Fruit fly (Drosophila melanogaster) whole organism, prepupa: ENCODE data around the gene CG32564.

Experiments
- Blimp-1 ChIP-seq: fragments of 200-800 bp; sonication (Bioruptor generic); optimal IDR thresholded peaks from 3 replicates; lab custom pipeline; 2017; ENCODE audit warnings: missing biosample characterization, missing genetic modification characterization, mild to moderate bottlenecking, moderate library complexity, missing genetic modification reagents
- CG10631 ChIP-seq: fragments of 200-800 bp; sonication (Bioruptor generic); optimal IDR thresholded peaks from 2 replicates; lab custom pipeline; 2016; ENCODE audit warnings: missing biosample characterization, missing genetic modification characterization
- CG11294 ChIP-seq: fragments of 200-800 bp; sonication (Bioruptor generic); IDR thresholded peaks from 2 replicates; pipeline ENCODE4 v1.3.6; 2022; ENCODE audit warnings: missing biosample characterization, missing genetic modification characterization
- CG15336 ChIP-seq: fragments of 200-800 bp; sonication (Bioruptor generic); IDR thresholded peaks from 2 replicates; pipeline ENCODE4 v1.3.6; 2022; ENCODE audit warnings: missing biosample characterization, missing genetic modification characterization
- CG16779 ChIP-seq: fragments of 200-800 bp; sonication (Bioruptor generic); optimal IDR thresholded peaks from 3 replicates; lab custom pipeline; 2017; ENCODE audit warnings: missing biosample characterization, mild to moderate bottlenecking, missing genetic modification characterization
- CG3032 ChIP-seq: fragments of 200-800 bp; optimal IDR thresholded peaks from 2 replicates; lab custom pipeline; 2019; ENCODE audit warnings: missing biosample characterization, mild to moderate bottlenecking, missing genetic modification characterization, moderate library complexity
- CG32006 ChIP-seq: fragments of 200-800 bp; sonication (Bioruptor generic); optimal IDR thresholded peaks from 3 replicates; lab custom pipeline; 2017; ENCODE audit warnings: missing biosample characterization, mild to moderate bottlenecking, missing genetic modification characterization
- CG34406 ChIP-seq: fragments of 200-800 bp; sonication (Bioruptor generic); optimal IDR thresholded peaks from 3 replicates; lab custom pipeline; 2016; ENCODE audit warnings: missing biosample characterization, missing genetic modification characterization
- CG3919 ChIP-seq: fragments of 200-800 bp; sonication (Bioruptor generic); optimal IDR thresholded peaks from 3 replicates; lab custom pipeline; 2016; ENCODE audit warnings: missing biosample characterization, missing genetic modification characterization
- CG4318 ChIP-seq: fragments of 200-800 bp; sonication (Bioruptor generic); optimal IDR thresholded peaks from 3 replicates; lab custom pipeline; 2017; ENCODE audit warnings: missing biosample characterization, mild to moderate bottlenecking, missing genetic modification characterization
- CG6276 ChIP-seq: fragments of 200-800 bp; sonication (Bioruptor generic); optimal IDR thresholded peaks from 2 replicates; lab custom pipeline; 2017; ENCODE audit warnings: missing biosample characterization, mild to moderate bottlenecking, missing genetic modification characterization
- CG6792 ChIP-seq: fragments of 200-800 bp; sonication (Bioruptor generic); optimal IDR thresholded peaks from 3 replicates; lab custom pipeline; 2016; ENCODE audit warnings: missing biosample characterization, missing genetic modification characterization
- CG6854 ChIP-seq: fragments of 200-800 bp; sonication (Bioruptor generic); optimal IDR thresholded peaks from 2 replicates; lab custom pipeline; 2017; ENCODE audit warnings: missing biosample characterization, mild to moderate bottlenecking, missing genetic modification characterization
- CG7368 ChIP-seq: fragments of 200-800 bp; sonication (Bioruptor generic); optimal IDR thresholded peaks from 3 replicates; lab custom pipeline; 2016; ENCODE audit warnings: missing biosample characterization, missing genetic modification characterization
- CG8119 ChIP-seq: fragments of 200-800 bp; sonication (Bioruptor generic); IDR thresholded peaks from 3 replicates; pipeline ENCODE4 v1.3.6; 2022; ENCODE audit warnings: missing biosample characterization, missing genetic modification characterization
- CG8319 ChIP-seq: fragments of 200-800 bp; sonication (Bioruptor generic); optimal IDR thresholded peaks from 3 replicates; lab custom pipeline; 2016; ENCODE audit warnings: missing biosample characterization, missing genetic modification characterization
- CG8632 ChIP-seq: fragments of 200-800 bp; sonication (Bioruptor generic); optimal IDR thresholded peaks from 3 replicates; lab custom pipeline; 2016; ENCODE audit warnings: missing biosample characterization, missing genetic modification characterization
- CG9139 ChIP-seq: fragments of 200-800 bp; sonication (Bioruptor generic); optimal IDR thresholded peaks from 3 replicates; lab custom pipeline; 2017; ENCODE audit warnings: missing biosample characterization, mild to moderate bottlenecking, missing genetic modification characterization
- Eip78C ChIP-seq: fragments of 200-800 bp; sonication (Bioruptor generic); peaks from one replicate; lab custom pipeline; 2016; ENCODE audit warnings: missing biosample characterization, missing genetic modification characterization
- Eip93F ChIP-seq: fragments of 200-800 bp; sonication (Bioruptor generic); optimal IDR thresholded peaks from 2 replicates; lab custom pipeline; 2016; ENCODE audit warnings: missing biosample characterization, mild to moderate bottlenecking, missing genetic modification characterization
- Ets21C ChIP-seq: fragments of 200-800 bp; sonication (Bioruptor generic); optimal IDR thresholded peaks from 3 replicates; lab custom pipeline; 2016; ENCODE audit warnings: missing biosample characterization, missing genetic modification characterization
- Ets96B ChIP-seq: fragments of 200-800 bp; optimal IDR thresholded peaks from 2 replicates; lab custom pipeline; 2019; ENCODE audit warnings: missing biosample characterization, mild to moderate bottlenecking, missing genetic modification characterization, moderate library complexity
- Gug ChIP-seq: fragments of 200-800 bp; sonication (Bioruptor generic); IDR thresholded peaks from 2 replicates; pipeline ENCODE4 v1.3.6; 2022; ENCODE audit warnings: missing biosample characterization, missing genetic modification characterization
- Hr39 ChIP-seq: fragments of 200-800 bp; sonication (Bioruptor generic); optimal IDR thresholded peaks from 2 replicates; lab custom pipeline; 2016; ENCODE audit warnings: missing biosample characterization, missing genetic modification characterization
- Hr4 ChIP-seq: fragments of 200-800 bp; sonication (Bioruptor generic); optimal IDR thresholded peaks from 3 replicates; lab custom pipeline; 2016; ENCODE audit warnings: missing biosample characterization, missing genetic modification characterization
- Lpt ChIP-seq: fragments of 200-800 bp; sonication (Bioruptor generic); optimal IDR thresholded peaks from 3 replicates; lab custom pipeline; 2016; ENCODE audit warnings: missing biosample characterization, missing genetic modification characterization
- Met ChIP-seq: fragments of 200-800 bp; sonication (Bioruptor generic); optimal IDR thresholded peaks from 3 replicates; lab custom pipeline; 2016; ENCODE audit warnings: missing biosample characterization, missing genetic modification characterization
- Sox102F ChIP-seq: fragments of 200-800 bp; sonication (Bioruptor generic); optimal IDR thresholded peaks from 2 replicates; lab custom pipeline; 2016; ENCODE audit warnings: missing biosample characterization, mild to moderate bottlenecking, missing genetic modification characterization
- Sox14 ChIP-seq: fragments of 200-800 bp; sonication (Bioruptor generic); optimal IDR thresholded peaks from 3 replicates; lab custom pipeline; 2016; ENCODE audit warnings: missing biosample characterization, missing genetic modification characterization
- achi ChIP-seq: fragments of 200-800 bp; sonication (Bioruptor generic); optimal IDR thresholded peaks from 3 replicates; lab custom pipeline; 2016; ENCODE audit warnings: missing biosample characterization, missing genetic modification characterization
- acj6 ChIP-seq: fragments of 200-800 bp; sonication (Bioruptor generic); optimal IDR thresholded peaks from 3 replicates; lab custom pipeline; 2016; ENCODE audit warnings: missing biosample characterization, missing genetic modification characterization
- cyc ChIP-seq: fragments of 200-800 bp; sonication (Bioruptor generic); optimal IDR thresholded peaks from 3 replicates; lab custom pipeline; 2016; ENCODE audit warnings: missing biosample characterization, missing genetic modification characterization
- dsx ChIP-seq: fragments of 200-800 bp; optimal IDR thresholded peaks from 3 replicates; lab custom pipeline; 2019; ENCODE audit warnings: missing biosample characterization, mild to moderate bottlenecking, missing genetic modification characterization, moderate library complexity; ENCODE audit not compliant: poor library complexity, severe bottlenecking
- eg ChIP-seq: fragments of 200-800 bp; sonication (Bioruptor generic); IDR thresholded peaks from 3 replicates; pipeline ENCODE4 v1.3.6; 2022; ENCODE audit warnings: missing biosample characterization, missing genetic modification characterization
- esn ChIP-seq: fragments of 200-800 bp; sonication (Bioruptor generic); optimal IDR thresholded peaks from 2 replicates; lab custom pipeline; 2016; ENCODE audit warnings: missing biosample characterization, mild to moderate bottlenecking, missing genetic modification characterization, moderate library complexity
- fd59A ChIP-seq: fragments of 200-800 bp; sonication (Bioruptor generic); optimal IDR thresholded peaks from 2 replicates; lab custom pipeline; 2017; ENCODE audit warnings: missing biosample characterization, mild to moderate bottlenecking, missing genetic modification characterization, missing genetic modification reagents
- fd85E ChIP-seq: fragments of 200-800 bp; sonication (Bioruptor generic); optimal IDR thresholded peaks from 3 replicates; lab custom pipeline; 2016; ENCODE audit warnings: missing biosample characterization, missing genetic modification characterization
- fkh ChIP-seq: fragments of 200-800 bp; sonication (Bioruptor generic); optimal IDR thresholded peaks from 3 replicates; lab custom pipeline; 2017; ENCODE audit warnings: missing biosample characterization, mild to moderate bottlenecking, missing genetic modification characterization, moderate library complexity
- lz ChIP-seq: fragments of 200-800 bp; sonication (Bioruptor generic); optimal IDR thresholded peaks from 3 replicates; lab custom pipeline; 2016; ENCODE audit warnings: missing biosample characterization, missing genetic modification characterization
- net ChIP-seq: fragments of 200-800 bp; sonication (Bioruptor generic); optimal IDR thresholded peaks from 3 replicates; lab custom pipeline; 2016; ENCODE audit warnings: missing biosample characterization, missing genetic modification characterization
- pdm3 ChIP-seq: fragments of 200-800 bp; sonication (Bioruptor generic); optimal IDR thresholded peaks from 3 replicates; lab custom pipeline; 2016; ENCODE audit warnings: missing biosample characterization, missing genetic modification characterization
- salr ChIP-seq, 2 experiments: fragments of 200-800 bp; sonication (Bioruptor generic); optimal IDR thresholded peaks; 3 replicates each; lab custom pipeline; 2016 to 2018; ENCODE audit warnings: missing biosample characterization in 2 of 2, missing genetic modification characterization in 2 of 2, mild to moderate bottlenecking in 1 of 2
- spab ChIP-seq: fragments of 200-800 bp; sonication (Bioruptor generic); optimal IDR thresholded peaks from 2 replicates; lab custom pipeline; 2017; ENCODE audit warnings: missing biosample characterization, mild to moderate bottlenecking, missing genetic modification characterization, missing genetic modification reagents
- svp ChIP-seq: fragments of 200-800 bp; sonication (Bioruptor generic); peaks from one replicate; lab custom pipeline; 2016; ENCODE audit warnings: missing biosample characterization, missing genetic modification characterization
- topi ChIP-seq: fragments of 200-800 bp; sonication (Bioruptor generic); optimal IDR thresholded peaks from 3 replicates; lab custom pipeline; 2016; ENCODE audit warnings: missing biosample characterization, missing genetic modification characterization
- vri ChIP-seq: fragments of 200-800 bp; sonication (Bioruptor generic); optimal IDR thresholded peaks from 3 replicates; lab custom pipeline; 2016; ENCODE audit warnings: missing biosample characterization, mild to moderate bottlenecking, missing genetic modification characterization

Gene CG32564

dm6 chrX:17162446-17163013, 43.7 kb upstream of the CG32564 start:
- TF ChIP-seq svp (GFP tag; lab: Kevin White, UChicago) (peak; percentile 61), Sox14 (GFP tag; lab: Kevin White, UChicago) (no peak)

- TF ChIP-seq CG6792 (GFP tag; lab: Kevin White, UChicago) (no peak), CG6276 (GFP tag; lab: Kevin White, UChicago) (no peak), CG4318 (no peak), fkh (GFP tag; lab: Kevin White, UChicago) (no peak), spab (no peak), Gug (GFP tag; lab: Robert Waterston, UW) (no peak), Ets96B (tag; lab: Kevin White, UChicago) (no peak), fd85E (GFP tag; lab: Kevin White, UChicago) (no peak), eg (GFP tag; lab: Robert Waterston, UW) (no peak), Lpt (GFP tag; lab: Kevin White, UChicago) (no peak), CG3919 (no peak), CG8319 (no peak), Ets21C (GFP tag; lab: Kevin White, UChicago) (no peak)
Observed at dm6 chrX:17167304-17167703, 38.9 kb upstream of the CG32564 start.

- TF ChIP-seq spab = peak; percentile 49
- no peak for TF ChIP-seq fd59A (GFP tag; lab: Kevin White, UChicago)
- TF ChIP-seq dsx (GFP tag; lab: Kevin White, UChicago) = peak; percentile 68
- TF ChIP-seq Ets96B (tag; lab: Kevin White, UChicago) = peak; percentile 63
- peak; percentile 43 for TF ChIP-seq net (GFP tag; lab: Kevin White, UChicago)
- peak; percentile 73 for TF ChIP-seq CG3032
- TF ChIP-seq Eip78C (GFP tag; lab: Kevin White, UChicago) = peak; percentile 74
- peak; percentile 61 for TF ChIP-seq CG34406
- TF ChIP-seq CG7368 (GFP tag; lab: Kevin White, UChicago) = peak; percentile 25
- TF ChIP-seq CG10631 (GFP tag; lab: Kevin White, UChicago) = peak; percentile 73
- TF ChIP-seq CG32006 (GFP tag; lab: Kevin White, UChicago) = peak; percentile 84
- peak; percentile 52 for TF ChIP-seq esn (GFP tag; lab: Kevin White, UChicago)
- TF ChIP-seq topi (GFP tag; lab: Kevin White, UChicago) = no peak
- no peak for TF ChIP-seq Ets21C (GFP tag; lab: Kevin White, UChicago)
- TF ChIP-seq CG16779 (tag; lab: Kevin White, UChicago) = peak; percentile 58
- TF ChIP-seq CG6854 (GFP tag; lab: Kevin White, UChicago) = peak; percentile 41
- TF ChIP-seq Met (GFP tag; lab: Kevin White, UChicago) = peak; percentile 37
- TF ChIP-seq CG4318 = peak; percentile 57
- TF ChIP-seq fd85E (GFP tag; lab: Kevin White, UChicago) = peak; percentile 47
- peak; percentile 89 for TF ChIP-seq CG15336 (GFP tag; lab: Robert Waterston, UW)
- TF ChIP-seq Sox102F (GFP tag; lab: Kevin White, UChicago) = peak; percentile 13
- no peak for TF ChIP-seq Eip93F
- TF ChIP-seq lz (GFP tag; lab: Kevin White, UChicago) = peak; percentile 27
- peak; percentile 4 for TF ChIP-seq Blimp-1 (GFP tag; lab: Kevin White, UChicago)
- TF ChIP-seq Hr39 = no peak
- peak; percentile 86 for TF ChIP-seq eg (GFP tag; lab: Robert Waterston, UW)
- peak; percentile 76 for TF ChIP-seq achi (GFP tag; lab: Kevin White, UChicago)
- TF ChIP-seq CG11294 (GFP tag; lab: Robert Waterston, UW) = peak; percentile 57
- TF ChIP-seq pdm3 (GFP tag; lab: Kevin White, UChicago) = peak; percentile 27
- no peak for TF ChIP-seq Sox14 (GFP tag; lab: Kevin White, UChicago)
- TF ChIP-seq vri = peak; percentile 18
- peak; percentile 40 for TF ChIP-seq CG9139 (GFP tag; lab: Kevin White, UChicago)
- TF ChIP-seq Hr4 (GFP tag; lab: Kevin White, UChicago) = peak; percentile 50
- peak; percentile 59 for TF ChIP-seq CG3919
- no peak for TF ChIP-seq cyc (GFP tag; lab: Kevin White, UChicago)
- TF ChIP-seq CG8119 = peak; percentile 86
- TF ChIP-seq salr (GFP tag; optimal IDR thresholded peaks at IDR 0.05; lab: Kevin White, UChicago) = peak; percentile 5 to 51
- no peak for TF ChIP-seq fkh (GFP tag; lab: Kevin White, UChicago)
- TF ChIP-seq CG8632 (GFP tag; lab: Kevin White, UChicago) = peak; percentile 72
- peak; percentile 49 for TF ChIP-seq CG6792 (GFP tag; lab: Kevin White, UChicago)
- peak; percentile 40 for TF ChIP-seq acj6 (GFP tag; lab: Kevin White, UChicago)
Observed at dm6 chrX:17170484-17170944, 35.7 kb upstream of the CG32564 start.
